Fruit fly (Drosophila melanogaster): ENCODE data around the gene Jhbp15.

DNA sequence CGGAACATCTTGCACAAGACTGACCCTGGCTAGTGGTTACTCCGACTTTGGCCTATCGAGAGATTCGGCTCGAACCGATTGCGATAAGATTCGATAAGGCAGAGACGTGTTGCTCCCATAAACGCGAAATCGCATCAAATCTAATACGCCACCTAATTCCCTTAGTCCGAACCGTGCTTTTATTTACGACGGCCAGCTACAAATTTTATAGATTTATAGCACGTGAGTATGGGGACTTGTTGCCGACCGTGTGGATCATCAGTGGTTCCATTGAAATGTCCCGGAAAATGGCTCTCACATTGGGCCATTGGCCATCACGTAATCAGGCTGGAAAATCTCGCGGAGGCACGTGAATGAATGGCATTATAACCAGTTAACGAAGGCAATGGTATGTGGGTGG lies 43.8 kb downstream of the Jhbp15 start, which contains the start of gene Alp5:
- TF ChIP-seq CG14711 (tag; optimal IDR thresholded peaks at IDR 0.05) (no peak), CG7045 (GFP tag; optimal IDR thresholded peaks at IDR 0.05) (no peak), kay (GFP tag; ENCODE audit: borderline replicate concordance) (no peak), toe (GFP tag; optimal IDR thresholded peaks at IDR 0.05) (no peak), CG5204 (GFP tag; optimal IDR thresholded peaks at IDR 0.05) (no peak), Hr96 (GFP tag; optimal IDR thresholded peaks at IDR 0.05) (no peak), CG1620 (GFP tag; optimal IDR thresholded peaks at IDR 0.05) (no peak)

Measured in whole organism, adult.